Fruit fly (Drosophila melanogaster): ENCODE results near the gene squ.

DNA sequence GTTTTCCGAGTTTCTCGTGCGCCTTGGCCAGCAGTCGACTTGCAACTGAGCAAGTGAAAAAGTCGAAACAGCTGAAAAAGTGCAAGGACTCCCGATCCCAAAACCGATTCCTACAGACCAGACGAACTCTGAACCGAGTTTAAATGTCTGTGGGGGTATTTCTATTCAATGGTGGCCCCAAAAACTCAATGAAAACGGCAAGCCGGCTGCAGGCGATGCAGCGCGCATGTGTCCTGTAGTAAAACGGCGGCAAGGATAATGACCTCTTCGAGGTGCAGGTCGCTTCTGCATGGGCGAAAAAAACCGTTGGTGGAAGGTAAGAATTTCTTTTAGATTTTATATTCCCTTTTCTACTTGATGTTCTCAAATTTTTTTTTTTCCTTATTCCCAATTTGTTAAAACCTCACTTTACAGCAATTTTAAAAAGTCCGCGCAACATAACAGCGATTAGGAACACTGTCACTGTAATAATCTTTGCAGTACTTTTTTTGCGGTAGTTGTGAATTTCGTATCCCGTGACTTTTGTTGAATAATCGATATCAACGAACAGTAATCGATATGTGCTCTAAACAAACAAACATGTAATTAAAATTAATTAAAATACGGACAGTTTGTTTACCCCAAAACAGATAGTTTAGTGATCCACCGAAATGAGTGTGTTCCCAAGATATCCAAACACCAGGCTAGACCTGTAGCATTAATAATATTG lies 3.0 kb upstream of the squ start, which contains the start of the genes Trpgamma and her:
- no peak for TF ChIP-seq usp (GFP tag; optimal IDR thresholded peaks at IDR 0.05)
- TF ChIP-seq fru (optimal IDR thresholded peaks at IDR 0.05), result no peak

All from whole organism, embryonic.